Fruit fly (Drosophila melanogaster): ENCODE data around the gene rux.

DNA sequence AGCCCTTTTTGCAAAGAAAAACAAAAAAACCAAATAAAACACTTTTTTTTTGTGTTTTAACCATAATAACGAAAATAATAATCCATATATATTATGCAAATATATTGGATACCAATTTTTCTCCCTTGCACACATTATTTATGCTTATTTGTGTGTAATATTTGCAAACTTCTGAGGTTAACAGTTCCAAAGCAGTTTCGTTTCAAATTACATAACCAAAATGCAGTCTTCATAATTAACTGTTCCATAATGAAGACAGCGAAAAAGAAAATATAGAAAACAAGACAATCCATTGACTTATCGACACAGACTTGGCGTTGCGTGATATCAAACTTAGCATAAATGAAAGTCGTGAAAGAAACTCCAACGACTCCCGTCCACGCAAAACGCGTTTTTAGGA lies 38.0 kb upstream of the rux start:
- no peak for TF ChIP-seq gl (tag; optimal IDR thresholded peaks at IDR 0.05)
- TF ChIP-seq fd96Ca (GFP tag; IDR thresholded peaks at IDR 0.05): no peak
- no peak for TF ChIP-seq CG4496 (GFP tag; IDR thresholded peaks at IDR 0.05)
- no peak for TF ChIP-seq CG13204 (GFP tag; optimal IDR thresholded peaks at IDR 0.05)
- TF ChIP-seq Ets98B (GFP tag; IDR thresholded peaks at IDR 0.05): no peak
- no peak for TF ChIP-seq CG8301 (tag; optimal IDR thresholded peaks at IDR 0.05)
